Fruit fly (Drosophila melanogaster) whole organism, embryonic: ENCODE results near the gene Oatp30B.
A peak's percentile ranks its signal among the peaks of the same experiment; 100 is the strongest.

Experiments used
- CG10209 ChIP-seq: fragments of 200-800 bp; sonication (Bioruptor generic); optimal IDR thresholded peaks from 3 replicates; lab custom pipeline; 2017; ENCODE audit warnings: missing biosample characterization, mild to moderate bottlenecking, missing genetic modification characterization, missing genetic modification reagents
- CG10274 ChIP-seq: fragments of 200-800 bp; sonication (Bioruptor generic); optimal IDR thresholded peaks from 3 replicates; lab custom pipeline; 2017; ENCODE audit warnings: missing biosample characterization, mild to moderate bottlenecking, missing genetic modification characterization
- CG12744 ChIP-seq: fragments of 200-800 bp; sonication (Bioruptor generic); optimal IDR thresholded peaks from 2 replicates; lab custom pipeline; 2016; ENCODE audit warnings: missing biosample characterization, missing genetic modification characterization
- CG13296 ChIP-seq: fragments of 200-800 bp; sonication (Bioruptor generic); optimal IDR thresholded peaks from 3 replicates; lab custom pipeline; 2018; ENCODE audit warnings: missing biosample characterization, mild to moderate bottlenecking, missing genetic modification characterization
- CG13424 ChIP-seq: fragments of 200-800 bp; sonication (Bioruptor generic); optimal IDR thresholded peaks from 2 replicates; lab custom pipeline; 2019; ENCODE audit warnings: missing biosample characterization, mild to moderate bottlenecking, missing genetic modification characterization, moderate library complexity
- CG13624 ChIP-seq: fragments of 200-800 bp; sonication (Bioruptor generic); optimal IDR thresholded peaks from 2 replicates; lab custom pipeline; 2016; ENCODE audit warnings: missing biosample characterization, missing genetic modification characterization
- CG15479 ChIP-seq: fragments of 200-800 bp; sonication (Bioruptor generic); optimal IDR thresholded peaks from 3 replicates; lab custom pipeline; 2019; ENCODE audit warnings: missing biosample characterization, mild to moderate bottlenecking, missing genetic modification characterization, moderate library complexity
- CG15514 ChIP-seq: fragments of 200-800 bp; sonication (Bioruptor generic); optimal IDR thresholded peaks from 3 replicates; lab custom pipeline; 2017; ENCODE audit warnings: missing biosample characterization, missing genetic modification characterization, mild to moderate bottlenecking, moderate library complexity, missing genetic modification reagents
- CG16779 ChIP-seq: fragments of 200-800 bp; sonication (Bioruptor generic); IDR thresholded peaks from 2 replicates; pipeline ENCODE4 v1.3.6; 2022; ENCODE audit warnings: missing biosample characterization, missing genetic modification characterization
- CG17829 ChIP-seq: fragments of 200-800 bp; optimal IDR thresholded peaks from 2 replicates; lab custom pipeline; 2019; ENCODE audit warnings: missing biosample characterization, mild to moderate bottlenecking, missing genetic modification characterization, moderate library complexity
- CG2678 ChIP-seq: fragments of 200-800 bp; sonication (Bioruptor generic); optimal IDR thresholded peaks from 3 replicates; lab custom pipeline; 2019; ENCODE audit warnings: missing biosample characterization, mild to moderate bottlenecking, missing genetic modification characterization, moderate library complexity
- CG2712 ChIP-seq: fragments of 200-800 bp; optimal IDR thresholded peaks from 3 replicates; lab custom pipeline; 2019; ENCODE audit warnings: missing biosample characterization, mild to moderate bottlenecking, missing genetic modification characterization, moderate library complexity
- CG31365 ChIP-seq: fragments of 200-800 bp; sonication (Bioruptor generic); optimal IDR thresholded peaks from 2 replicates; lab custom pipeline; 2018; ENCODE audit warnings: missing biosample characterization, mild to moderate bottlenecking, missing genetic modification characterization
- CG32532 ChIP-seq: fragments of 200-800 bp; sonication (Bioruptor generic); IDR thresholded peaks from 2 replicates; pipeline ENCODE4 v1.3.6; 2022; ENCODE audit warnings: missing biosample characterization, missing genetic modification characterization
- CG3726 ChIP-seq: fragments of 200-800 bp; sonication (Bioruptor generic); IDR thresholded peaks from 3 replicates; pipeline ENCODE4, ENCODE4 v1.3.6; 2022; ENCODE audit warnings: missing biosample characterization, missing genetic modification characterization
- CG5180 ChIP-seq: fragments of 200-800 bp; sonication (Bioruptor generic); optimal IDR thresholded peaks from 3 replicates; lab custom pipeline; 2017; ENCODE audit warnings: missing biosample characterization, missing genetic modification characterization, mild to moderate bottlenecking, moderate library complexity, missing genetic modification reagents
- CG6791 ChIP-seq: fragments of 200-800 bp; sonication (Bioruptor generic); IDR thresholded peaks from 3 replicates; pipeline ENCODE4 v1.3.6; 2022; ENCODE audit warnings: missing biosample characterization, missing genetic modification characterization; ENCODE audit not compliant: partially characterized antibody
- CG7928 ChIP-seq: fragments of 200-800 bp; sonication (Bioruptor generic); optimal IDR thresholded peaks from 2 replicates; lab custom pipeline; 2017; ENCODE audit warnings: missing biosample characterization, mild to moderate bottlenecking, missing genetic modification characterization
- CG8478 ChIP-seq: fragments of >200 bp; optimal IDR thresholded peaks from 2 replicates; lab custom pipeline; 2018
- CoRest ChIP-seq: fragments of 200-800 bp; sonication (Bioruptor generic); optimal IDR thresholded peaks from 3 replicates; lab custom pipeline; 2018; ENCODE audit warnings: missing biosample characterization, mild to moderate bottlenecking, missing genetic modification characterization, moderate library complexity
- Dbx ChIP-seq: fragments of 200-800 bp; sonication (Bioruptor generic); IDR thresholded peaks from 3 replicates; pipeline ENCODE4 v1.3.6; 2022; ENCODE audit warnings: missing biosample characterization, missing genetic modification characterization
- Deaf1 ChIP-seq: fragments of 200-800 bp; optimal IDR thresholded peaks from 3 replicates; lab custom pipeline; 2019; ENCODE audit warnings: missing biosample characterization, mild to moderate bottlenecking, missing genetic modification characterization, moderate library complexity
- Jarid2 ChIP-seq: fragments of 200-800 bp; sonication (Bioruptor generic); optimal IDR thresholded peaks from 3 replicates; lab custom pipeline; 2017; ENCODE audit warnings: mild to moderate bottlenecking, missing biosample characterization, missing genetic modification reagents, missing genetic modification characterization
- Lpt ChIP-seq: fragments of >200 bp; optimal IDR thresholded peaks from 2 replicates; lab custom pipeline; 2018; ENCODE audit warnings: missing biosample characterization, missing genetic modification characterization
- Mad ChIP-seq: fragments of 200-800 bp; sonication (Bioruptor generic); optimal IDR thresholded peaks from 2 replicates; lab custom pipeline; 2016; ENCODE audit warnings: missing biosample characterization, missing genetic modification characterization
- Nf-YA ChIP-seq: fragments of 200-800 bp; sonication (Bioruptor generic); IDR thresholded peaks from 2 replicates; pipeline ENCODE4 v1.3.6; 2022; ENCODE audit warnings: missing biosample characterization, missing genetic modification characterization
- Nf-YC ChIP-seq: fragments of 200-800 bp; optimal IDR thresholded peaks from 3 replicates; lab custom pipeline; 2019; ENCODE audit warnings: missing biosample characterization, mild to moderate bottlenecking, missing genetic modification characterization, moderate library complexity
- Trl ChIP-seq, 3 experiments: fragments of >200 bp in 2 of 3; fragments of 200-800 bp in 1 of 3; sonication (Bioruptor generic) in 1 of 3; optimal IDR thresholded peaks; 2 replicates in 1 of 3; 3 replicates in 2 of 3; lab custom pipeline; 2016 to 2017; ENCODE audit warnings: missing biosample characterization in 1 of 3, missing genetic modification characterization in 1 of 3
- amos ChIP-seq: fragments of 200-800 bp; sonication (Bioruptor generic); IDR thresholded peaks from 2 replicates; pipeline ENCODE4 v1.3.6; 2022; ENCODE audit warnings: missing biosample characterization, missing genetic modification characterization; ENCODE audit not compliant: partially characterized antibody
- corto ChIP-seq: fragments of 200-800 bp; sonication (Bioruptor generic); optimal IDR thresholded peaks from 2 replicates; lab custom pipeline; 2016; ENCODE audit warnings: missing biosample characterization, mild to moderate bottlenecking, missing genetic modification characterization, moderate library complexity
- dati ChIP-seq: fragments of 200-800 bp; sonication (Bioruptor generic); IDR thresholded peaks from 2 replicates; pipeline ENCODE4 v1.3.6; 2022; ENCODE audit warnings: missing biosample characterization, missing genetic modification characterization
- dimm ChIP-seq: fragments of 200-800 bp; sonication (Bioruptor generic); IDR thresholded peaks from 2 replicates; pipeline ENCODE4 v1.3.6; 2022; ENCODE audit warnings: missing biosample characterization, missing genetic modification characterization
- dm ChIP-seq: fragments of 200-800 bp; sonication (Bioruptor generic); optimal IDR thresholded peaks from 3 replicates; lab custom pipeline; 2016; ENCODE audit warnings: missing biosample characterization, missing genetic modification characterization
- ewg ChIP-seq: fragments of 200-800 bp; sonication (Bioruptor generic); optimal IDR thresholded peaks from 3 replicates; lab custom pipeline; 2017; ENCODE audit warnings: mild to moderate bottlenecking, missing biosample characterization, missing genetic modification reagents, missing genetic modification characterization
- hbn ChIP-seq: fragments of 200-800 bp; sonication (Bioruptor generic); IDR thresholded peaks from 2 replicates; pipeline ENCODE4 v1.3.6; 2022; ENCODE audit warnings: missing biosample characterization, missing genetic modification characterization; ENCODE audit not compliant: partially characterized antibody
- insv ChIP-seq, 2 experiments: fragments of 200-800 bp; sonication (Bioruptor generic); optimal IDR thresholded peaks; 3 replicates each; lab custom pipeline; 2016 to 2018; ENCODE audit warnings: missing biosample characterization in 2 of 2, missing genetic modification characterization in 2 of 2
- jing ChIP-seq: fragments of 200-800 bp; sonication (Bioruptor generic); optimal IDR thresholded peaks from 2 replicates; lab custom pipeline; 2018; ENCODE audit warnings: missing biosample characterization, mild to moderate bottlenecking, missing genetic modification characterization
- kni ChIP-seq: fragments of 200-800 bp; sonication (Bioruptor generic); optimal IDR thresholded peaks from 3 replicates; lab custom pipeline; 2017; ENCODE audit warnings: mild to moderate bottlenecking, missing biosample characterization, missing genetic modification reagents, missing genetic modification characterization
- lab ChIP-seq: fragments of 200-800 bp; sonication (Bioruptor generic); optimal IDR thresholded peaks from 3 replicates; lab custom pipeline; 2017; ENCODE audit warnings: missing biosample characterization, missing genetic modification characterization, mild to moderate bottlenecking, moderate library complexity, missing genetic modification reagents
- lola ChIP-seq, 3 experiments: fragments of >200 bp in 2 of 3; fragments of 200-800 bp in 1 of 3; sonication (Bioruptor generic) in 1 of 3; optimal IDR thresholded peaks; 2 replicates each; lab custom pipeline; 2017 to 2019; ENCODE audit warnings: missing biosample characterization in 3 of 3, missing genetic modification characterization in 3 of 3, mild to moderate bottlenecking in 1 of 3, moderate library complexity in 1 of 3
- oc ChIP-seq: fragments of 200-800 bp; sonication (Bioruptor generic); optimal IDR thresholded peaks from 2 replicates; lab custom pipeline; 2018; ENCODE audit warnings: missing biosample characterization, mild to moderate bottlenecking, missing genetic modification characterization, moderate library complexity
- phol ChIP-seq: fragments of 200-800 bp; sonication (Bioruptor generic); optimal IDR thresholded peaks from 3 replicates; lab custom pipeline; 2018; ENCODE audit warnings: missing biosample characterization, mild to moderate bottlenecking, missing genetic modification characterization, moderate library complexity
- pros ChIP-seq: fragments of 200-800 bp; sonication (Bioruptor generic); optimal IDR thresholded peaks from 3 replicates; lab custom pipeline; 2019; ENCODE audit warnings: missing biosample characterization, mild to moderate bottlenecking, missing genetic modification characterization, moderate library complexity
- ranshi ChIP-seq: fragments of 200-800 bp; sonication (Bioruptor generic); IDR thresholded peaks from 2 replicates; pipeline ENCODE4 v1.3.6; 2022; ENCODE audit warnings: missing biosample characterization, missing genetic modification characterization
- schlank ChIP-seq: fragments of 200-800 bp; sonication (Bioruptor generic); optimal IDR thresholded peaks from 2 replicates; lab custom pipeline; 2018; ENCODE audit warnings: missing biosample characterization, mild to moderate bottlenecking, missing genetic modification characterization
- scrt ChIP-seq: fragments of 200-800 bp; sonication (Bioruptor generic); optimal IDR thresholded peaks from 2 replicates; lab custom pipeline; 2018; ENCODE audit warnings: missing biosample characterization, mild to moderate bottlenecking, missing genetic modification characterization, moderate library complexity
- sens ChIP-seq: fragments of 200-800 bp; sonication (Bioruptor generic); peaks from one replicate; lab custom pipeline; 2016; ENCODE audit warnings: missing biosample characterization, missing genetic modification characterization
- sob ChIP-seq: fragments of 200-800 bp; sonication (Bioruptor generic); IDR thresholded peaks from 2 replicates; pipeline ENCODE4 v1.3.6; 2022; ENCODE audit warnings: missing biosample characterization, missing genetic modification characterization

Gene Oatp30B

dm6 chr2L:9579538-9579937, 58.5 kb downstream of the Oatp30B start, which contains the start of gene CG31709:
TSS of gene CG31709 (minus strand) at chr2L:9579638.
- TF ChIP-seq dati (GFP tag; lab: Robert Waterston, UW) = no peak
- no peak for TF ChIP-seq lola (GFP tag; optimal IDR thresholded peaks at IDR 0.05; lab: Kevin White, UChicago)
- no peak for TF ChIP-seq phol (tag; lab: Kevin White, UChicago)
- no peak for TF ChIP-seq lab (GFP tag; lab: Kevin White, UChicago)
- TF ChIP-seq Lpt (GFP tag; lab: Kevin White, UChicago) = no peak
- TF ChIP-seq CG13624 (GFP tag; lab: Kevin White, UChicago) = no peak
- no peak for TF ChIP-seq hbn (GFP tag; lab: Robert Waterston, UW)
- TF ChIP-seq sob (GFP tag; lab: Robert Waterston, UW) = no peak
- TF ChIP-seq CG2678 (tag; lab: Kevin White, UChicago) = no peak
- TF ChIP-seq CG16779 (GFP tag; lab: Robert Waterston, UW) = no peak
- no peak for TF ChIP-seq CG7928 (GFP tag; lab: Kevin White, UChicago)
- no peak for TF ChIP-seq CG31365 (tag; lab: Kevin White, UChicago)
- no peak for TF ChIP-seq CG32532 (GFP tag; lab: Robert Waterston, UW)
- no peak for TF ChIP-seq CG13296 (GFP tag; lab: Kevin White, UChicago)
- TF ChIP-seq CG10274 (GFP tag; lab: Kevin White, UChicago) = no peak
- TF ChIP-seq schlank (tag; lab: Kevin White, UChicago) = no peak
- TF ChIP-seq, all 482 proteins: peak for 0

dm6 chr2L:9581582-9581981, 60.6 kb downstream of the Oatp30B start, which contains the start of gene gcm:
TSS of gene gcm (minus strand) at chr2L:9581745.
- TF ChIP-seq pros (GFP tag; lab: Kevin White, UChicago) (peak; percentile 0), amos (GFP tag; lab: Robert Waterston, UW) (no peak), CG15514 (no peak), CG5180 (GFP tag; lab: Kevin White, UChicago) (no peak), jing (GFP tag; lab: Kevin White, UChicago) (peak; percentile 62), CG15479 (GFP tag; lab: Kevin White, UChicago) (peak; percentile 47), CG12744 (GFP tag; lab: Kevin White, UChicago) (no peak), ranshi (GFP tag; lab: Robert Waterston, UW) (no peak), ewg (GFP tag; lab: Kevin White, UChicago) (peak; percentile 81), CG13424 (tag; lab: Kevin White, UChicago) (no peak), oc (tag; lab: Kevin White, UChicago) (peak; percentile 54), CG10209 (no peak), dimm (GFP tag; lab: Robert Waterston, UW) (no peak), sens (peak; percentile 48), Nf-YC (tag; lab: Kevin White, UChicago) (peak; percentile 98), CoRest (no peak), kni (GFP tag; lab: Kevin White, UChicago) (peak; percentile 28), dm (GFP tag; lab: Kevin White, UChicago) (no peak), corto (GFP tag; lab: Kevin White, UChicago) (no peak), CG3726 (no peak), Trl (optimal IDR thresholded peaks at IDR 0.05; lab: Kevin White, UChicago) (peak; percentile 5 to 25), Trl (GFP tag; optimal IDR thresholded peaks at IDR 0.05; lab: Kevin White, UChicago) (no peak), CG8478 (lab: Kevin White, UChicago) (no peak), lab (GFP tag; lab: Kevin White, UChicago) (no peak), Nf-YA (GFP tag; lab: Robert Waterston, UW) (peak; percentile 58; the same call in 1 of the 2 replicates), Dbx (GFP tag; lab: Robert Waterston, UW) (no peak), Deaf1 (tag; lab: Kevin White, UChicago) (peak; percentile 88), CG6791 (GFP tag; lab: Robert Waterston, UW) (0 out of 3 replicates have a peak, but pooled peaks have one; percentile 15), Mad (GFP tag; lab: Kevin White, UChicago) (no peak), CG17829 (peak; percentile 90), scrt (no peak), insv (GFP tag; optimal IDR thresholded peaks at IDR 0.05; lab: Kevin White, UChicago) (peak in 1 of 2 experiments; percentile 55), CG2712 (no peak), Jarid2 (GFP tag; lab: Kevin White, UChicago) (peak; percentile 95)
